Worm (Caenorhabditis elegans) whole organism, L3 larva: Measurements from ENCODE around the gene B0334.5.

ENCODE experiments used
- ZK546.5 ChIP-seq: sonication (generic microtip); optimal IDR thresholded peaks from 2 replicates; lab custom pipeline; 2017; ENCODE audit warnings: missing biosample characterization, missing genetic modification characterization
- ama-1 ChIP-seq: fragments of 150-350 bp; optimal IDR thresholded peaks from 2 replicates; lab custom pipeline; 2018
- ceh-16 ChIP-seq: sonication (generic microtip); optimal IDR thresholded peaks from 2 replicates; lab custom pipeline; 2017; ENCODE audit warnings: missing biosample characterization, missing genetic modification characterization
- daf-12 ChIP-seq: fragments of 150-350 bp; optimal IDR thresholded peaks from 2 replicates; lab custom pipeline; 2014; ENCODE audit warnings: missing biosample characterization, missing genetic modification reagents, missing genetic modification characterization
- egl-27 ChIP-seq: sonication (generic microtip); optimal IDR thresholded peaks from 4 replicates; lab custom pipeline; 2017; ENCODE audit warnings: missing biosample characterization, missing genetic modification reagents, missing genetic modification characterization
- egl-5 ChIP-seq: fragments of 150-350 bp; optimal IDR thresholded peaks from 2 replicates; lab custom pipeline; 2017; ENCODE audit warnings: missing biosample characterization, missing genetic modification reagents, missing genetic modification characterization, inconsistent platforms
- elt-1 ChIP-seq: fragments of 150-350 bp; optimal IDR thresholded peaks from 2 replicates; lab custom pipeline; 2014; ENCODE audit warnings: missing biosample characterization, missing genetic modification characterization
- elt-2 ChIP-seq: sonication (generic microtip); optimal IDR thresholded peaks from 2 replicates; lab custom pipeline; 2016; ENCODE audit warnings: missing genetic modification reagents, mild to moderate bottlenecking, missing genetic modification characterization, missing compliant biosample characterization
- elt-3 ChIP-seq, 3 experiments: fragments of 150-350 bp in 1 of 3; sonication (generic microtip) in 2 of 3; optimal IDR thresholded peaks; 2 replicates in 2 of 3; 4 replicates in 1 of 3; lab custom pipeline; 2014 to 2017; ENCODE audit warnings: missing biosample characterization in 3 of 3, missing genetic modification characterization in 3 of 3
- fkh-10 ChIP-seq: sonication (generic microtip); optimal IDR thresholded peaks from 2 replicates; lab custom pipeline; 2017; ENCODE audit warnings: missing biosample characterization, missing genetic modification reagents, missing genetic modification characterization
- fkh-2 ChIP-seq: fragments of 150-350 bp; optimal IDR thresholded peaks from 2 replicates; lab custom pipeline; 2014; ENCODE audit warnings: missing biosample characterization, missing genetic modification reagents, missing genetic modification characterization
- fos-1 ChIP-seq: fragments of 150-350 bp; optimal IDR thresholded peaks from 2 replicates; lab custom pipeline; 2014; ENCODE audit warnings: missing biosample characterization, missing genetic modification characterization
- hmg-11 ChIP-seq: sonication (generic microtip); optimal IDR thresholded peaks from 2 replicates; lab custom pipeline; 2016; ENCODE audit warnings: missing genetic modification characterization, missing compliant biosample characterization
- jun-1 ChIP-seq: fragments of 150-350 bp; optimal IDR thresholded peaks from 2 replicates; lab custom pipeline; 2014; ENCODE audit warnings: missing biosample characterization, missing genetic modification reagents, missing genetic modification characterization
- lin-15B ChIP-seq: fragments of 150-350 bp; optimal IDR thresholded peaks from 2 replicates; lab custom pipeline; 2014; ENCODE audit warnings: missing biosample characterization, missing genetic modification characterization
- lin-39 ChIP-seq: fragments of 150-350 bp; optimal IDR thresholded peaks from 2 replicates; lab custom pipeline; 2018; ENCODE audit warnings: missing biosample characterization, missing genetic modification reagents, missing genetic modification characterization
- lsy-12 ChIP-seq: sonication (generic microtip); optimal IDR thresholded peaks from 2 replicates; lab custom pipeline; 2016; ENCODE audit warnings: mild to moderate bottlenecking, missing genetic modification characterization, missing compliant biosample characterization
- mdl-1 ChIP-seq: fragments of 150-350 bp; optimal IDR thresholded peaks from 2 replicates; lab custom pipeline; 2014; ENCODE audit warnings: missing biosample characterization, missing genetic modification characterization
- nfya-1 ChIP-seq: sonication (generic microtip); optimal IDR thresholded peaks from 2 replicates; lab custom pipeline; 2017; ENCODE audit warnings: missing genetic modification characterization, mild to moderate bottlenecking, missing compliant biosample characterization, antibody characterized with exemption, moderate library complexity; ENCODE audit not compliant: insufficient read depth
- nhr-23 ChIP-seq: fragments of 150-350 bp; optimal IDR thresholded peaks from 2 replicates; lab custom pipeline; 2014; ENCODE audit warnings: missing biosample characterization, missing genetic modification reagents, missing genetic modification characterization
- nhr-237 ChIP-seq: fragments of 150-350 bp; optimal IDR thresholded peaks from 2 replicates; lab custom pipeline; 2014; ENCODE audit warnings: missing biosample characterization, missing genetic modification characterization
- nhr-25 ChIP-seq: sonication (generic microtip); optimal IDR thresholded peaks from 2 replicates; lab custom pipeline; 2017; ENCODE audit warnings: missing biosample characterization, missing genetic modification characterization
- nhr-67 ChIP-seq: fragments of 150-350 bp; optimal IDR thresholded peaks from 2 replicates; lab custom pipeline; 2014; ENCODE audit warnings: missing biosample characterization, missing genetic modification characterization
- nhr-76 ChIP-seq: fragments of 150-350 bp; sonication (generic microtip); optimal IDR thresholded peaks from 5 replicates; lab custom pipeline; 2014; ENCODE audit warnings: missing biosample characterization, missing genetic modification characterization
- pqm-1 ChIP-seq: fragments of 150-350 bp; optimal IDR thresholded peaks from 2 replicates; lab custom pipeline; 2017; ENCODE audit warnings: missing biosample characterization, missing genetic modification characterization, inconsistent platforms
- sea-2 ChIP-seq: fragments of 150-350 bp; sonication (generic microtip); optimal IDR thresholded peaks from 4 replicates; lab custom pipeline; 2014; ENCODE audit warnings: missing biosample characterization, missing genetic modification reagents, missing genetic modification characterization
- skn-1 ChIP-seq: fragments of 150-350 bp; optimal IDR thresholded peaks from 2 replicates; lab custom pipeline; 2014; ENCODE audit warnings: missing biosample characterization, missing genetic modification characterization
- snpc-4 ChIP-seq: fragments of 150-350 bp; optimal IDR thresholded peaks from 2 replicates; lab custom pipeline; 2014; ENCODE audit warnings: missing biosample characterization, missing genetic modification characterization
- tbx-2 ChIP-seq: sonication (generic microtip); optimal IDR thresholded peaks from 2 replicates; lab custom pipeline; 2016; ENCODE audit warnings: mild to moderate bottlenecking, missing genetic modification characterization, missing compliant biosample characterization
- unc-39 ChIP-seq: sonication (generic microtip); optimal IDR thresholded peaks from 4 replicates; lab custom pipeline; 2017; ENCODE audit warnings: missing biosample characterization, missing genetic modification characterization
- unc-62 ChIP-seq: fragments of 150-350 bp; sonication (generic microtip); optimal IDR thresholded peaks from 4 replicates; lab custom pipeline; 2014; ENCODE audit warnings: missing biosample characterization, missing genetic modification reagents, missing genetic modification characterization
- zag-1 ChIP-seq: fragments of 150-350 bp; optimal IDR thresholded peaks from 2 replicates; lab custom pipeline; 2014; ENCODE audit warnings: missing biosample characterization, missing genetic modification characterization
- ztf-11 ChIP-seq: fragments of 150-350 bp; optimal IDR thresholded peaks from 2 replicates; lab custom pipeline; 2014; ENCODE audit warnings: missing biosample characterization, missing genetic modification characterization
- ztf-4 ChIP-seq: fragments of 150-350 bp; optimal IDR thresholded peaks from 2 replicates; lab custom pipeline; 2014; ENCODE audit warnings: missing biosample characterization, missing genetic modification characterization

The B0334.5 gene

ce11 chrII:11497365-11497764, at the start of gene B0334.5:
B0334.5 (plus strand) TSS chrII:11497665.
- TF ChIP-seq elt-3 (tag; optimal IDR thresholded peaks at IDR 0.05; lab: Kevin White, UChicago) (no peak), tbx-2 (no peak), daf-12 (no peak), skn-1 (tag; lab: Kevin White, UChicago) (no peak), nhr-23 (tag; lab: Kevin White, UChicago) (no peak), hmg-11 (tag; lab: Kevin White, UChicago) (no peak), ztf-11 (tag; lab: Kevin White, UChicago) (no peak), fkh-10 (no peak), unc-39 (tag; lab: Kevin White, UChicago) (no peak), nhr-76 (no peak), zag-1 (tag; lab: Kevin White, UChicago) (no peak), snpc-4 (tag; lab: Kevin White, UChicago) (no peak), ZK546.5 (tag; lab: Kevin White, UChicago) (no peak), nhr-237 (tag; lab: Kevin White, UChicago) (no peak), egl-27 (no peak)

- TF ChIP-seq egl-27: no peak
- TF ChIP-seq hmg-11 (tag; lab: Kevin White, UChicago): no peak
- TF ChIP-seq pqm-1 (tag; lab: Kevin White, UChicago): peak; percentile 72
- TF ChIP-seq elt-2 (tag; lab: Kevin White, UChicago): peak; percentile 77
These were observed 48.7 kb upstream of the B0334.5 start, which contains the start of gene W02B12.1 for ce11 chrII:11448753-11449152. W02B12.1 (plus strand) TSS chrII:11449021.

- TF ChIP-seq egl-5 (tag; lab: Kevin White, UChicago) (no peak), ztf-4 (tag; lab: Kevin White, UChicago) (no peak), fkh-2 (tag; lab: Kevin White, UChicago) (no peak), ama-1 (lab: Kevin White, UChicago) (no peak), lin-39 (tag; lab: Kevin White, UChicago) (no peak), unc-39 (tag; lab: Kevin White, UChicago) (no peak), egl-27 (no peak), elt-1 (tag; lab: Kevin White, UChicago) (no peak)
These were observed 46.6 kb upstream of the B0334.5 start for ce11 chrII:11450882-11451281.

- TF ChIP-seq sea-2: no peak
- TF ChIP-seq elt-3 (tag; optimal IDR thresholded peaks at IDR 0.05; lab: Kevin White, UChicago): no peak
- TF ChIP-seq hmg-11 (tag; lab: Kevin White, UChicago): no peak
- TF ChIP-seq fkh-2 (tag; lab: Kevin White, UChicago): no peak
- no peak for TF ChIP-seq snpc-4 (tag; lab: Kevin White, UChicago)
- no peak for TF ChIP-seq nfya-1
- TF ChIP-seq unc-39 (tag; lab: Kevin White, UChicago): no peak
- no peak for TF ChIP-seq ZK546.5 (tag; lab: Kevin White, UChicago)
- TF ChIP-seq fos-1 (tag; lab: Kevin White, UChicago): no peak
- no peak for TF ChIP-seq jun-1
- TF ChIP-seq zag-1 (tag; lab: Kevin White, UChicago): no peak
- TF ChIP-seq lin-15B (tag; lab: Kevin White, UChicago): no peak
These were observed 45.7 kb upstream of the B0334.5 start for ce11 chrII:11451738-11452137.

ce11 chrII:11452498-11453005, 44.9 kb upstream of the B0334.5 start, which contains the start of gene rsp-2:
rsp-2 (minus strand) TSS chrII:11452955.
- TF ChIP-seq elt-2 (tag; lab: Kevin White, UChicago) (no peak), skn-1 (tag; lab: Kevin White, UChicago) (no peak), unc-39 (tag; lab: Kevin White, UChicago) (no peak), lsy-12 (tag; lab: Kevin White, UChicago) (no peak), fkh-2 (tag; lab: Kevin White, UChicago) (no peak), nhr-25 (no peak), nfya-1 (no peak), lin-39 (tag; lab: Kevin White, UChicago) (no peak), mdl-1 (tag; lab: Kevin White, UChicago) (no peak), zag-1 (tag; lab: Kevin White, UChicago) (no peak), tbx-2 (no peak), nhr-67 (tag; lab: Kevin White, UChicago) (no peak), ceh-16 (tag; lab: Kevin White, UChicago) (no peak), pqm-1 (tag; lab: Kevin White, UChicago) (no peak), nhr-23 (tag; lab: Kevin White, UChicago) (no peak), unc-62 (no peak), ama-1 (lab: Kevin White, UChicago) (no peak), fkh-10 (no peak)
- TF ChIP-seq, all 47 proteins: peak for 0
